Worm (Caenorhabditis elegans): ENCODE measurements around the gene F32H5.4.

ce11 chrV:13334447-13334846, 25.9 kb upstream of the F32H5.4 start:
- TF ChIP-seq med-1 (GFP tag; optimal IDR thresholded peaks at IDR 0.05; ENCODE audit: insufficient read depth): no peak
- TF ChIP-seq tab-1 (GFP tag; IDR thresholded peaks at IDR 0.05): no peak
- TF ChIP-seq cog-1 (tag; optimal IDR thresholded peaks at IDR 0.05): no peak
